Worm (Caenorhabditis elegans): Measurements from ENCODE around the gene VF13D12L.3.
A peak's percentile ranks its signal among the peaks of the same experiment; 100 is the strongest.

The VF13D12L.3 gene

ce11 chrII:11731174-11731724 is 25.4 kb downstream of the VF13D12L.3 start:
- TF ChIP-seq nhr-12 (tag; optimal IDR thresholded peaks at IDR 0.05): no peak
- TF ChIP-seq nfya-1 (tag; optimal IDR thresholded peaks at IDR 0.05; ENCODE audit: insufficient read depth): no peak
- TF ChIP-seq nhr-11 (tag; optimal IDR thresholded peaks at IDR 0.05): no peak
- no peak for TF ChIP-seq nhr-237 (tag; optimal IDR thresholded peaks at IDR 0.05)
- no peak for TF ChIP-seq ztf-11 (tag; optimal IDR thresholded peaks at IDR 0.05)
- TF ChIP-seq elt-2 (tag; optimal IDR thresholded peaks at IDR 0.05): peak; percentile 62
- TF ChIP-seq zag-1 (tag; optimal IDR thresholded peaks at IDR 0.05): no peak
- peak; percentile 4 for TF ChIP-seq nhr-43 (tag; optimal IDR thresholded peaks at IDR 0.05; ENCODE audit: poor library complexity, severe bottlenecking)
- no peak for TF ChIP-seq ceh-28 (tag; optimal IDR thresholded peaks at IDR 0.05)
- TF ChIP-seq unc-62 (GFP tag; optimal IDR thresholded peaks at IDR 0.05): no peak
- TF ChIP-seq ceh-9 (tag; optimal IDR thresholded peaks at IDR 0.05): no peak
- TF ChIP-seq nhr-67 (tag; optimal IDR thresholded peaks at IDR 0.05): no peak
- TF ChIP-seq lsy-12 (tag; optimal IDR thresholded peaks at IDR 0.05): peak; percentile 25
- no peak for TF ChIP-seq aly-2 (tag; optimal IDR thresholded peaks at IDR 0.05)
- TF ChIP-seq snpc-4 (tag; optimal IDR thresholded peaks at IDR 0.05): no peak
- peak; percentile 88 for TF ChIP-seq ama-1 (optimal IDR thresholded peaks at IDR 0.05)
- TF ChIP-seq eor-1 (tag; optimal IDR thresholded peaks at IDR 0.05): no peak
- no peak for TF ChIP-seq pha-4 (tag; optimal IDR thresholded peaks at IDR 0.05)
- TF ChIP-seq lin-15B (tag; optimal IDR thresholded peaks at IDR 0.05): no peak
- TF ChIP-seq sea-2 (GFP tag; optimal IDR thresholded peaks at IDR 0.05): no peak

ce11 chrII:11732513-11732912 is 26.7 kb downstream of the VF13D12L.3 start, which contains the start of gene F13D12.8:
F13D12.8 (minus strand) TSS chrII:11732594.
- TF ChIP-seq hmg-11 (tag; optimal IDR thresholded peaks at IDR 0.05) (no peak), snpc-4 (tag; optimal IDR thresholded peaks at IDR 0.05) (peak; percentile 2), lin-39 (tag; optimal IDR thresholded peaks at IDR 0.05) (peak; percentile 23)

- TF ChIP-seq lsy-12 (tag; optimal IDR thresholded peaks at IDR 0.05) (no peak), elt-1 (tag; optimal IDR thresholded peaks at IDR 0.05) (peak; percentile 74)
Measured at ce11 chrII:11733850-11734249, 28.0 kb downstream of the VF13D12L.3 start.

ce11 chrII:11737347-11737746 is 31.5 kb downstream of the VF13D12L.3 start:
- TF ChIP-seq ama-1 (optimal IDR thresholded peaks at IDR 0.05) (no peak), nhr-237 (tag; optimal IDR thresholded peaks at IDR 0.05) (no peak), R02D3.7 (tag; optimal IDR thresholded peaks at IDR 0.05) (no peak), fkh-2 (tag; optimal IDR thresholded peaks at IDR 0.05) (no peak), nhr-67 (tag; optimal IDR thresholded peaks at IDR 0.05) (no peak), eor-1 (tag; optimal IDR thresholded peaks at IDR 0.05) (no peak), nhr-11 (tag; optimal IDR thresholded peaks at IDR 0.05) (no peak), nhr-25 (tag; optimal IDR thresholded peaks at IDR 0.05) (peak; percentile 88), nhr-76 (tag; optimal IDR thresholded peaks at IDR 0.05) (no peak), nhr-12 (tag; optimal IDR thresholded peaks at IDR 0.05) (no peak), pha-4 (tag; optimal IDR thresholded peaks at IDR 0.05) (no peak), nhr-43 (tag; optimal IDR thresholded peaks at IDR 0.05; ENCODE audit: poor library complexity, severe bottlenecking) (peak; percentile 79), zag-1 (tag; optimal IDR thresholded peaks at IDR 0.05) (no peak), nhr-23 (tag; optimal IDR thresholded peaks at IDR 0.05) (peak; percentile 83), lsy-12 (tag; optimal IDR thresholded peaks at IDR 0.05) (no peak), egl-27 (tag; optimal IDR thresholded peaks at IDR 0.05) (no peak), tbx-2 (tag; optimal IDR thresholded peaks at IDR 0.05) (no peak), hmg-11 (tag; optimal IDR thresholded peaks at IDR 0.05) (no peak), snpc-4 (tag; optimal IDR thresholded peaks at IDR 0.05) (no peak), fkh-10 (GFP tag; optimal IDR thresholded peaks at IDR 0.05) (no peak), ZK546.5 (tag; optimal IDR thresholded peaks at IDR 0.05) (no peak), pqm-1 (tag; optimal IDR thresholded peaks at IDR 0.05) (no peak), ceh-9 (tag; optimal IDR thresholded peaks at IDR 0.05) (no peak), unc-62 (GFP tag; optimal IDR thresholded peaks at IDR 0.05) (peak; percentile 17), nhr-28 (tag; optimal IDR thresholded peaks at IDR 0.05) (no peak), nfya-1 (tag; optimal IDR thresholded peaks at IDR 0.05; ENCODE audit: insufficient read depth) (peak; percentile 36), ztf-4 (tag; optimal IDR thresholded peaks at IDR 0.05) (no peak), mml-1 (tag; optimal IDR thresholded peaks at IDR 0.05) (no peak), elt-1 (tag; optimal IDR thresholded peaks at IDR 0.05) (no peak), ztf-11 (tag; optimal IDR thresholded peaks at IDR 0.05) (no peak), sea-2 (GFP tag; optimal IDR thresholded peaks at IDR 0.05) (no peak), lin-39 (tag; optimal IDR thresholded peaks at IDR 0.05) (no peak), ceh-16 (tag; optimal IDR thresholded peaks at IDR 0.05) (no peak), daf-12 (tag; optimal IDR thresholded peaks at IDR 0.05) (no peak), elt-3 (tag; optimal IDR thresholded peaks at IDR 0.05) (no peak), elt-2 (tag; optimal IDR thresholded peaks at IDR 0.05) (no peak), ceh-28 (tag; optimal IDR thresholded peaks at IDR 0.05) (no peak), nhr-77 (tag; optimal IDR thresholded peaks at IDR 0.05) (no peak), unc-39 (tag; optimal IDR thresholded peaks at IDR 0.05) (no peak), aly-2 (tag; optimal IDR thresholded peaks at IDR 0.05) (no peak)

Data from whole organism, L3 larva.